Fruit fly (Drosophila melanogaster): ENCODE results near the gene CG15198.

CG15198 gene

DNA sequence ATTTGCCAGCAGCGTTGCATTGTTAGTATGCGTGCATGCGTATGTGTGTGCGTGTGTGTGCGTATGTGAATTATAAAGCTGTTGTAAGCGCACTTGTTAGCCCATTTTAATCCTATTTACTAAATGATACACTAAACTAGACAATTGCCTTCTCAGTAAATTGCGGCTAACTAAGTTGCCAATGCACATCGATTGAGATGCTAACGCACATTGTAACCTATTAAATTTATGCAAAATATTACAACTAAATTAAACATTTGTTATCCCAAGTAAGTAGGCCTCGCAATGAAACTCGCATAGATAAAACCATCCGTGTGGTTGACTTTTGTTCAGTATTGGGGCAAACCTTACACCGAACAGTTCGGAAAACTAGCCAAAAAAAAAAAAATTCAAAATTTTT lies at the start of gene CG15198:
CG15198 (plus strand) TSS at position 301 of the 400 bp plus-strand sequence.
- TF ChIP-seq Sin3A (optimal IDR thresholded peaks at IDR 0.05) = no peak
- no peak for TF ChIP-seq psq (optimal IDR thresholded peaks at IDR 0.05)
- no peak for TF ChIP-seq h (optimal IDR thresholded peaks at IDR 0.05)
- no peak for TF ChIP-seq insv (optimal IDR thresholded peaks at IDR 0.05)
- TF ChIP-seq ttk (optimal IDR thresholded peaks at IDR 0.05) = no peak
- TF ChIP-seq Myc (optimal IDR thresholded peaks at IDR 0.05) = no peak

dm6 chrX:11201948-11202347 lies 46.1 kb upstream of the CG15198 start, which contains the start of gene CG11106:
CG11106 (plus strand) TSS chrX:11202248.
- no peak for TF ChIP-seq Myc (optimal IDR thresholded peaks at IDR 0.05)
- no peak for TF ChIP-seq insv (optimal IDR thresholded peaks at IDR 0.05)
- TF ChIP-seq psq (optimal IDR thresholded peaks at IDR 0.05) = no peak
- TF ChIP-seq ttk (optimal IDR thresholded peaks at IDR 0.05) = no peak

dm6 chrX:11203104-11203503 lies 44.9 kb upstream of the CG15198 start:
- TF ChIP-seq Sin3A (optimal IDR thresholded peaks at IDR 0.05) (no peak), ttk (optimal IDR thresholded peaks at IDR 0.05) (no peak), insv (optimal IDR thresholded peaks at IDR 0.05) (no peak), h (optimal IDR thresholded peaks at IDR 0.05) (no peak), Myc (optimal IDR thresholded peaks at IDR 0.05) (no peak), psq (optimal IDR thresholded peaks at IDR 0.05) (no peak)

DNA sequence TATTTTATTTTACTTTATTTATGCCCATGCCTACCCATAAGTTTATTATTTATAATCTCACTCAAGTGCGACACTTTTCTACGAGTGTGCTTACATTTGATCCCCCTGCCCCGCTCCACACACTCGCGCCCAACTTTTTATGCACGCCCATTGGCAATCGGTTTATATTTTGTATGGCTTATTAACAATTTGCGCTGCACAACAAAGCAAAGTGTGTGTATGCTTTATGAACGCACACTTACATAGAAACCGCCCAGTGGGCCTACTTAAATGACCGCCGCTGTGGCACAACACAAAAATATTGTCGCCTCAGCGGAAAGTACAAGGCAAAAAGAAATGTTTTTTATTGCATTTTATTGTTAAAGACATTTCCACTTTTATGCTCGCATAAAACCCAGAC lies 35.5 kb downstream of the CG15198 start:
- TF ChIP-seq Myc (optimal IDR thresholded peaks at IDR 0.05) (no peak), Sin3A (optimal IDR thresholded peaks at IDR 0.05) (no peak), psq (optimal IDR thresholded peaks at IDR 0.05) (no peak), ttk (optimal IDR thresholded peaks at IDR 0.05) (no peak), insv (optimal IDR thresholded peaks at IDR 0.05) (no peak), h (optimal IDR thresholded peaks at IDR 0.05) (no peak)

DNA sequence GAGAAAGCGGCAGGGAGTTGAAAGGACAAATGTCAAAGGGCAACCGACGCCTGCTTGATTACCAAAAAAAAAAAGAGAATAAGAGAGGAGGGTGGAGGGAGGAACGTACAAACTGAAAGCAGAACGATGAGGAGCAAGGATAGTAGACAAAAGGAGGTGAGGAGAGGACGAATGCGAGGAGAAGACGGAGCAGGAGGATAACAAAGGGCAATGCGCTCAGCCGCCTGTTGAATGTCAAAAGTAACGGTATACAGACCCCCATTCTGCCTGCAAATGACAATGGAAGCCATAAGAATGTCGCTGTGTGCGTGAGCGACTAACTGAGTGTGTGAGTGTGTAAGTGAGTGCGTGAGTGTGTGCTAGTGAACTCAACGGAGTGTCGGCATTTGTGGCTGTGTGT lies 37.0 kb downstream of the CG15198 start:
- TF ChIP-seq psq (optimal IDR thresholded peaks at IDR 0.05) (no peak), ttk (optimal IDR thresholded peaks at IDR 0.05) (no peak), Sin3A (optimal IDR thresholded peaks at IDR 0.05) (no peak), Myc (optimal IDR thresholded peaks at IDR 0.05) (no peak), h (optimal IDR thresholded peaks at IDR 0.05) (no peak), insv (optimal IDR thresholded peaks at IDR 0.05) (no peak)

DNA sequence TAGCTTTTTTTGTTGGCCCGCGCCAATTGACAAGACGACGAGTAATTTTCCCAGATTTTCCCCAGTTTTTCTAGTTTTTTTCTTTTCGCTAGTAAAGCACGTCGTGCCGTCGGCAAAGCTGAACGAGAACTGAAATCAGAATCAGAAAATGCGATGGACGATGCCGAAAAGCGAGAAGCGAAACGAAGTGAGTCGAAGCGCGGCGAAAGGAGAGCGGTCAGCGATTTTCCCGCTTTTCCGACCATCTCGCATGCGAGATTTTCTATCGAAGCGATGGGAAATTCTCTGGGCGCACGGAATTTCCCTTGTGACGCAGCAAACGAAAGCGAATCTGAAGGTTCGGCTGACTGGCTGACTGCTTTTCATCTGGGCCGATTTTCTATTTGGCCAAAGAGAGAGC lies 45.5 kb downstream of the CG15198 start:
- TF ChIP-seq ttk (optimal IDR thresholded peaks at IDR 0.05) = no peak
- TF ChIP-seq h (optimal IDR thresholded peaks at IDR 0.05) = no peak
- TF ChIP-seq psq (optimal IDR thresholded peaks at IDR 0.05) = no peak
- no peak for TF ChIP-seq Sin3A (optimal IDR thresholded peaks at IDR 0.05)
- TF ChIP-seq insv (optimal IDR thresholded peaks at IDR 0.05) = no peak
- TF ChIP-seq Myc (optimal IDR thresholded peaks at IDR 0.05) = no peak

dm6 chrX:11295412-11296006 lies 47.5 kb downstream of the CG15198 start:
- TF ChIP-seq Myc (optimal IDR thresholded peaks at IDR 0.05) (no peak), Sin3A (optimal IDR thresholded peaks at IDR 0.05) (no peak), psq (optimal IDR thresholded peaks at IDR 0.05) (no peak), insv (optimal IDR thresholded peaks at IDR 0.05) (no peak), h (optimal IDR thresholded peaks at IDR 0.05) (no peak), ttk (optimal IDR thresholded peaks at IDR 0.05) (no peak)
